Worm (Caenorhabditis elegans) whole organism, L3 larva: Measurements from ENCODE around the gene rpi-1.

Experiments
- ama-1 ChIP-seq: fragments of 150-350 bp; optimal IDR thresholded peaks from 2 replicates; lab custom pipeline; 2018
- ceh-82 ChIP-seq: fragments of 150-350 bp; optimal IDR thresholded peaks from 2 replicates; lab custom pipeline; 2014; ENCODE audit warnings: missing biosample characterization, missing genetic modification characterization
- daf-12 ChIP-seq: fragments of 150-350 bp; optimal IDR thresholded peaks from 2 replicates; lab custom pipeline; 2014; ENCODE audit warnings: missing biosample characterization, missing genetic modification reagents, missing genetic modification characterization
- fkh-2 ChIP-seq: fragments of 150-350 bp; optimal IDR thresholded peaks from 2 replicates; lab custom pipeline; 2014; ENCODE audit warnings: missing biosample characterization, missing genetic modification reagents, missing genetic modification characterization
- fos-1 ChIP-seq: fragments of 150-350 bp; optimal IDR thresholded peaks from 2 replicates; lab custom pipeline; 2014; ENCODE audit warnings: missing biosample characterization, missing genetic modification characterization
- hmg-11 ChIP-seq: sonication (generic microtip); optimal IDR thresholded peaks from 2 replicates; lab custom pipeline; 2016; ENCODE audit warnings: missing genetic modification characterization, missing compliant biosample characterization
- lin-15B ChIP-seq: fragments of 150-350 bp; optimal IDR thresholded peaks from 2 replicates; lab custom pipeline; 2014; ENCODE audit warnings: missing biosample characterization, missing genetic modification characterization
- mml-1 ChIP-seq: fragments of 150-350 bp; sonication (generic microtip); optimal IDR thresholded peaks from 3 replicates; lab custom pipeline; 2014; ENCODE audit warnings: missing biosample characterization, missing genetic modification characterization
- nhr-76 ChIP-seq: fragments of 150-350 bp; sonication (generic microtip); optimal IDR thresholded peaks from 5 replicates; lab custom pipeline; 2014; ENCODE audit warnings: missing biosample characterization, missing genetic modification characterization
- sea-2 ChIP-seq: fragments of 150-350 bp; sonication (generic microtip); optimal IDR thresholded peaks from 4 replicates; lab custom pipeline; 2014; ENCODE audit warnings: missing biosample characterization, missing genetic modification reagents, missing genetic modification characterization
- skn-1 ChIP-seq: fragments of 150-350 bp; optimal IDR thresholded peaks from 2 replicates; lab custom pipeline; 2014; ENCODE audit warnings: missing biosample characterization, missing genetic modification characterization
- unc-62 ChIP-seq: fragments of 150-350 bp; sonication (generic microtip); optimal IDR thresholded peaks from 4 replicates; lab custom pipeline; 2014; ENCODE audit warnings: missing biosample characterization, missing genetic modification reagents, missing genetic modification characterization
- ztf-4 ChIP-seq: fragments of 150-350 bp; optimal IDR thresholded peaks from 2 replicates; lab custom pipeline; 2014; ENCODE audit warnings: missing biosample characterization, missing genetic modification characterization

ce11 chrII:13998964-13999363 is 36.7 kb upstream of the rpi-1 start, which contains the start of gene F01D5.2:
- TF ChIP-seq fos-1 (tag; lab: Kevin White, UChicago) (no peak), ama-1 (no peak), fkh-2 (no peak), hmg-11 (no peak), ceh-82 (no peak), nhr-76 (no peak), skn-1 (tag; lab: Kevin White, UChicago) (no peak), ztf-4 (no peak), unc-62 (no peak), mml-1 (tag; lab: Kevin White, UChicago) (no peak), lin-15B (tag; lab: Kevin White, UChicago) (no peak), daf-12 (tag; lab: Kevin White, UChicago) (no peak), sea-2 (GFP tag; lab: Kevin White, UChicago) (no peak)
